Worm (Caenorhabditis elegans) whole organism, midembryonic: ENCODE data around the gene popl-7.

Source experiments
- T22C8.4 ChIP-seq: fragments of 200-800 bp; sonication (Bioruptor generic); IDR thresholded peaks from 2 replicates; pipeline ENCODE4 v1.3.6; 2022; ENCODE audit warnings: missing genetic modification characterization, missing compliant biosample characterization
- cog-1 ChIP-seq: sonication (generic microtip); optimal IDR thresholded peaks from 2 replicates; lab custom pipeline; 2016; ENCODE audit warnings: missing genetic modification characterization, missing compliant biosample characterization
- flt-1 ChIP-seq: fragments of 200-800 bp; sonication (Bioruptor generic); IDR thresholded peaks from 2 replicates; pipeline ENCODE4 v1.3.6; 2022; ENCODE audit warnings: missing genetic modification characterization, missing compliant biosample characterization
- med-1 ChIP-seq: sonication (generic microtip); optimal IDR thresholded peaks from 2 replicates; lab custom pipeline; 2017; ENCODE audit warnings: missing genetic modification characterization, mild to moderate bottlenecking, missing compliant biosample characterization, antibody characterized with exemption, missing genetic modification reagents; ENCODE audit not compliant: insufficient read depth
- ref-1 ChIP-seq: fragments of 200-800 bp; sonication (Bioruptor generic); conservative IDR thresholded peaks from 2 replicates; pipeline ENCODE4 v1.3.6; 2022; ENCODE audit warnings: missing genetic modification reagents, missing genetic modification characterization, missing compliant biosample characterization
- ztf-23 ChIP-seq: fragments of 200-800 bp; sonication (Bioruptor generic); IDR thresholded peaks from 2 replicates; pipeline ENCODE4 v1.3.6; 2022; ENCODE audit warnings: missing genetic modification reagents, missing genetic modification characterization, missing compliant biosample characterization
- ztf-29 ChIP-seq: fragments of 200-800 bp; sonication (Bioruptor generic); IDR thresholded peaks from 2 replicates; pipeline ENCODE4 v1.3.6; 2022; ENCODE audit warnings: missing genetic modification reagents, missing genetic modification characterization, missing compliant biosample characterization

DNA sequence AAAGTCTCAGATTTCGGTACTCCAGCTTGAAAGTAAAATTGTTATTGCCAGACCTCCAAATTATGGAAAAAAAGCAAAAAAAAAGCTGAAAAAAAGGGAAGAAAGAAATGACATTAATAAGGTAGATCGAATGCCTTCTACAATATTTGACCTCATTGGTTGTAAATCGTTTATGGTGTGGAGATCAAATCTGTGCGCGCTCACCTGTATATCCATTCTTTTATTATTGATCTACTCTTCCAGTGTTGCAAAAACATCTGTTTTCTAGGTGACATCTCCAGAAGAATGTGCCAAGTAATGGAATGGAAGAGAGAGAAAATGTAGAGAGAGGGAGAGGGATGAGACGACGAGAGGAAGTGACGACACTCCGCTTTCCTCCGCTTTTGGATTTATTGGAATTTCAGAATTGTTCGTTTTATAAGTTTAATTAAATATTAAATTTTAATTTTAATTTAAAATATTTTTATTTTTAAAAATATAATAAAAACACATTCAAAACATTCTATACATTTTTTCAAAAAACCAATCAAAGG, 45.3 kb downstream of the popl-7 start, which contains the start of the genes pik-1 and aptf-2:
- TF ChIP-seq flt-1 (GFP tag; lab: Robert Waterston, UW) = no peak
- TF ChIP-seq med-1 = no peak
- TF ChIP-seq ref-1 (GFP tag; lab: Robert Waterston, UW) = no peak
- TF ChIP-seq ztf-23 (GFP tag; lab: Robert Waterston, UW) = no peak
- TF ChIP-seq T22C8.4 (GFP tag; lab: Robert Waterston, UW) = no peak
- no peak for TF ChIP-seq ztf-29 (GFP tag; lab: Robert Waterston, UW)
- no peak for TF ChIP-seq cog-1 (tag; lab: Kevin White, UChicago)
